Fruit fly (Drosophila melanogaster) whole organism, embryonic: ENCODE results near the gene Gycalpha99B.

ENCODE experiments used
- Antp ChIP-seq: fragments of 200-800 bp; sonication (Bioruptor generic); optimal IDR thresholded peaks from 3 replicates; lab custom pipeline; 2016; ENCODE audit warnings: missing biosample characterization, missing genetic modification characterization
- BtbVII ChIP-seq: fragments of 200-800 bp; sonication (Bioruptor generic); optimal IDR thresholded peaks from 3 replicates; lab custom pipeline; 2017; ENCODE audit warnings: missing biosample characterization, mild to moderate bottlenecking, missing genetic modification characterization
- CG10209 ChIP-seq: fragments of 200-800 bp; sonication (Bioruptor generic); optimal IDR thresholded peaks from 3 replicates; lab custom pipeline; 2017; ENCODE audit warnings: missing biosample characterization, mild to moderate bottlenecking, missing genetic modification characterization, missing genetic modification reagents
- CG10274 ChIP-seq: fragments of 200-800 bp; sonication (Bioruptor generic); optimal IDR thresholded peaks from 3 replicates; lab custom pipeline; 2017; ENCODE audit warnings: missing biosample characterization, mild to moderate bottlenecking, missing genetic modification characterization
- CG11398 ChIP-seq: fragments of 200-800 bp; sonication (Bioruptor generic); optimal IDR thresholded peaks from 2 replicates; lab custom pipeline; 2016; ENCODE audit warnings: missing biosample characterization, missing genetic modification characterization
- CG12769 ChIP-seq: fragments of 200-800 bp; sonication (Bioruptor generic); optimal IDR thresholded peaks from 2 replicates; lab custom pipeline; 2019; ENCODE audit warnings: missing biosample characterization, mild to moderate bottlenecking, missing genetic modification characterization, moderate library complexity
- CG14441 ChIP-seq: fragments of 200-800 bp; sonication (Bioruptor generic); IDR thresholded peaks from 2 replicates; pipeline ENCODE4 v1.3.6; 2022; ENCODE audit warnings: missing biosample characterization, missing genetic modification characterization
- CG15073 ChIP-seq: fragments of 200-800 bp; sonication (Bioruptor generic); optimal IDR thresholded peaks from 2 replicates; lab custom pipeline; 2016; ENCODE audit warnings: missing biosample characterization, missing genetic modification characterization
- CG17829 ChIP-seq: fragments of 200-800 bp; optimal IDR thresholded peaks from 2 replicates; lab custom pipeline; 2019; ENCODE audit warnings: missing biosample characterization, mild to moderate bottlenecking, missing genetic modification characterization, moderate library complexity
- CG2202 ChIP-seq: fragments of 200-800 bp; sonication (Bioruptor generic); optimal IDR thresholded peaks from 2 replicates; lab custom pipeline; 2018; ENCODE audit warnings: missing biosample characterization, mild to moderate bottlenecking, missing genetic modification characterization
- CG2678 ChIP-seq: fragments of 200-800 bp; sonication (Bioruptor generic); optimal IDR thresholded peaks from 3 replicates; lab custom pipeline; 2019; ENCODE audit warnings: missing biosample characterization, mild to moderate bottlenecking, missing genetic modification characterization, moderate library complexity
- CG3995 ChIP-seq: fragments of 200-800 bp; sonication (Bioruptor generic); optimal IDR thresholded peaks from 3 replicates; lab custom pipeline; 2016; ENCODE audit warnings: missing biosample characterization, missing genetic modification characterization
- CG4424 ChIP-seq: fragments of 200-800 bp; sonication (Bioruptor generic); optimal IDR thresholded peaks from 3 replicates; lab custom pipeline; 2016; ENCODE audit warnings: missing biosample characterization, missing genetic modification characterization
- CG4707 ChIP-seq: fragments of 200-800 bp; sonication (Bioruptor generic); optimal IDR thresholded peaks from 2 replicates; lab custom pipeline; 2018; ENCODE audit warnings: missing biosample characterization, mild to moderate bottlenecking, missing genetic modification characterization, moderate library complexity
- CG5180 ChIP-seq: fragments of 200-800 bp; sonication (Bioruptor generic); optimal IDR thresholded peaks from 3 replicates; lab custom pipeline; 2017; ENCODE audit warnings: missing biosample characterization, missing genetic modification characterization, mild to moderate bottlenecking, moderate library complexity, missing genetic modification reagents
- CG6813 ChIP-seq: fragments of 200-800 bp; sonication (Bioruptor generic); optimal IDR thresholded peaks from 2 replicates; lab custom pipeline; 2017; ENCODE audit warnings: missing biosample characterization, missing genetic modification characterization, mild to moderate bottlenecking, moderate library complexity, missing genetic modification reagents
- CG8089 ChIP-seq: fragments of 200-800 bp; sonication (Bioruptor generic); optimal IDR thresholded peaks from 3 replicates; lab custom pipeline; 2016; ENCODE audit warnings: missing biosample characterization, missing genetic modification characterization
- CG8924 ChIP-seq: fragments of 200-800 bp; optimal IDR thresholded peaks from 3 replicates; lab custom pipeline; 2019; ENCODE audit warnings: missing biosample characterization, mild to moderate bottlenecking, missing genetic modification characterization, moderate library complexity
- Chrac-16 ChIP-seq: fragments of 200-800 bp; sonication (Bioruptor generic); optimal IDR thresholded peaks from 3 replicates; lab custom pipeline; 2016; ENCODE audit warnings: missing biosample characterization, missing genetic modification characterization
- D19A ChIP-seq: fragments of 200-800 bp; optimal IDR thresholded peaks from 3 replicates; lab custom pipeline; 2019; ENCODE audit warnings: missing biosample characterization, mild to moderate bottlenecking, missing genetic modification characterization, moderate library complexity
- HLH54F ChIP-seq: fragments of 200-800 bp; sonication (Bioruptor generic); optimal IDR thresholded peaks from 3 replicates; lab custom pipeline; 2016; ENCODE audit warnings: missing biosample characterization, missing genetic modification characterization
- Hr3 ChIP-seq: fragments of 200-800 bp; sonication (Bioruptor generic); optimal IDR thresholded peaks from 3 replicates; lab custom pipeline; 2016; ENCODE audit warnings: missing biosample characterization, missing genetic modification characterization
- Lhr ChIP-seq: fragments of 200-800 bp; sonication (Bioruptor generic); optimal IDR thresholded peaks from 3 replicates; lab custom pipeline; 2017; ENCODE audit warnings: mild to moderate bottlenecking, missing biosample characterization, missing genetic modification reagents, missing genetic modification characterization
- Oaz ChIP-seq: fragments of 200-800 bp; sonication (Bioruptor generic); IDR thresholded peaks from 2 replicates; pipeline ENCODE4 v1.3.6; 2022; ENCODE audit warnings: missing biosample characterization, missing genetic modification characterization
- Scr ChIP-seq: fragments of 200-800 bp; sonication (Bioruptor generic); IDR thresholded peaks from 2 replicates; pipeline ENCODE4 v1.3.6; 2022; ENCODE audit warnings: missing biosample characterization, missing genetic modification characterization; ENCODE audit not compliant: partially characterized antibody
- Sry-δ ChIP-seq: fragments of 200-800 bp; sonication (Bioruptor generic); optimal IDR thresholded peaks from 2 replicates; lab custom pipeline; 2016; ENCODE audit warnings: missing biosample characterization, missing genetic modification characterization
- bsh ChIP-seq, 2 experiments: fragments of 200-800 bp; sonication (Bioruptor generic); optimal IDR thresholded peaks; 2 replicates each; lab custom pipeline; 2017 to 2018; ENCODE audit warnings: mild to moderate bottlenecking in 2 of 2, missing biosample characterization in 2 of 2, missing genetic modification characterization in 2 of 2, moderate library complexity in 1 of 2
- cato ChIP-seq: fragments of 200-800 bp; sonication (Bioruptor generic); optimal IDR thresholded peaks from 2 replicates; lab custom pipeline; 2016; ENCODE audit warnings: missing biosample characterization, missing genetic modification characterization, borderline replicate concordance
- dimm ChIP-seq: fragments of 200-800 bp; sonication (Bioruptor generic); IDR thresholded peaks from 2 replicates; pipeline ENCODE4 v1.3.6; 2022; ENCODE audit warnings: missing biosample characterization, missing genetic modification characterization
- exex ChIP-seq: fragments of 200-800 bp; sonication (Bioruptor generic); optimal IDR thresholded peaks from 4 replicates; lab custom pipeline; 2018; ENCODE audit warnings: missing biosample characterization, mild to moderate bottlenecking, missing genetic modification characterization, moderate library complexity
- gro ChIP-seq: fragments of 200-800 bp; sonication (Bioruptor generic); optimal IDR thresholded peaks from 2 replicates; lab custom pipeline; 2016; ENCODE audit warnings: missing biosample characterization, missing genetic modification characterization
- hb ChIP-seq: fragments of 200-800 bp; sonication (Bioruptor generic); IDR thresholded peaks from 3 replicates; pipeline ENCODE4 v1.3.6; 2022; ENCODE audit warnings: missing biosample characterization, missing genetic modification characterization; ENCODE audit not compliant: partially characterized antibody
- hkb ChIP-seq, 2 experiments: fragments of 200-800 bp in 1 of 2; fragments of >200 bp in 1 of 2; sonication (Bioruptor generic) in 1 of 2; IDR thresholded peaks in 1 of 2; optimal IDR thresholded peaks in 1 of 2; 2 replicates each; pipeline versions ENCODE4 v1.3.6 to Lab custom; 2017 to 2022; ENCODE audit warnings: missing biosample characterization in 1 of 2, missing genetic modification characterization in 1 of 2
- ind ChIP-seq: fragments of 200-800 bp; sonication (Bioruptor generic); optimal IDR thresholded peaks from 3 replicates; lab custom pipeline; 2016; ENCODE audit warnings: missing biosample characterization, missing genetic modification characterization
- knrl ChIP-seq: fragments of 200-800 bp; sonication (Bioruptor generic); IDR thresholded peaks from 3 replicates; pipeline ENCODE4 v1.3.6; 2022; ENCODE audit warnings: missing biosample characterization, missing genetic modification characterization; ENCODE audit not compliant: partially characterized antibody
- lmd ChIP-seq: fragments of 200-800 bp; sonication (Bioruptor generic); IDR thresholded peaks from 2 replicates; pipeline ENCODE4 v1.3.6; 2022; ENCODE audit warnings: missing biosample characterization, missing genetic modification characterization
- lola ChIP-seq, 3 experiments: fragments of >200 bp in 2 of 3; fragments of 200-800 bp in 1 of 3; sonication (Bioruptor generic) in 1 of 3; optimal IDR thresholded peaks; 2 replicates each; lab custom pipeline; 2017 to 2019; ENCODE audit warnings: missing biosample characterization in 3 of 3, missing genetic modification characterization in 3 of 3, mild to moderate bottlenecking in 1 of 3, moderate library complexity in 1 of 3
- maf-S ChIP-seq: fragments of 200-800 bp; sonication (Bioruptor generic); optimal IDR thresholded peaks from 2 replicates; lab custom pipeline; 2016; ENCODE audit warnings: missing biosample characterization, missing genetic modification characterization
- mam ChIP-seq: fragments of 200-800 bp; sonication (Bioruptor generic); optimal IDR thresholded peaks from 3 replicates; lab custom pipeline; 2016; ENCODE audit warnings: missing biosample characterization, missing genetic modification characterization
- otp ChIP-seq: fragments of 200-800 bp; sonication (Bioruptor generic); IDR thresholded peaks from 3 replicates; pipeline ENCODE4, ENCODE4 v1.3.6; 2022; ENCODE audit warnings: missing biosample characterization, missing genetic modification characterization
- pho ChIP-seq: fragments of 200-800 bp; sonication (Bioruptor generic); optimal IDR thresholded peaks from 2 replicates; lab custom pipeline; 2016; ENCODE audit warnings: missing biosample characterization, missing genetic modification characterization
- sd ChIP-seq: fragments of 200-800 bp; sonication (Bioruptor generic); optimal IDR thresholded peaks from 3 replicates; lab custom pipeline; 2018; ENCODE audit warnings: missing biosample characterization, mild to moderate bottlenecking, missing genetic modification characterization, moderate library complexity
- sens-2 ChIP-seq: fragments of 200-800 bp; sonication (Bioruptor generic); IDR thresholded peaks from 2 replicates; pipeline ENCODE4 v1.3.6; 2022; ENCODE audit warnings: missing biosample characterization, missing genetic modification characterization
- sisA ChIP-seq: fragments of 200-800 bp; sonication (Bioruptor generic); IDR thresholded peaks from 2 replicates; pipeline ENCODE4 v1.3.6; 2022; ENCODE audit warnings: missing biosample characterization, missing genetic modification characterization
- tio ChIP-seq: fragments of 200-800 bp; sonication (Bioruptor generic); optimal IDR thresholded peaks from 2 replicates; lab custom pipeline; 2017; ENCODE audit warnings: missing biosample characterization, missing genetic modification characterization, inconsistent platforms
- tll ChIP-seq, 2 experiments: fragments of 200-800 bp in 1 of 2; fragments of >200 bp in 1 of 2; sonication (Bioruptor generic) in 1 of 2; optimal IDR thresholded peaks; 2 replicates each; lab custom pipeline; 2017 to 2019; ENCODE audit warnings: missing biosample characterization in 2 of 2, missing genetic modification characterization in 2 of 2, mild to moderate bottlenecking in 1 of 2, moderate library complexity in 1 of 2
- unc-4 ChIP-seq: fragments of 200-800 bp; sonication (Bioruptor generic); IDR thresholded peaks from 2 replicates; pipeline ENCODE4 v1.3.6; 2022; ENCODE audit warnings: missing biosample characterization, missing genetic modification characterization; ENCODE audit not compliant: partially characterized antibody
- vfl ChIP-seq: fragments of 200-800 bp; sonication (Bioruptor generic); optimal IDR thresholded peaks from 2 replicates; lab custom pipeline; 2016; ENCODE audit warnings: missing biosample characterization, missing genetic modification characterization
- zfh2 ChIP-seq: fragments of 200-800 bp; sonication (Bioruptor generic); optimal IDR thresholded peaks from 2 replicates; lab custom pipeline; 2016; ENCODE audit warnings: missing biosample characterization, missing genetic modification characterization

The Gycalpha99B gene

DNA sequence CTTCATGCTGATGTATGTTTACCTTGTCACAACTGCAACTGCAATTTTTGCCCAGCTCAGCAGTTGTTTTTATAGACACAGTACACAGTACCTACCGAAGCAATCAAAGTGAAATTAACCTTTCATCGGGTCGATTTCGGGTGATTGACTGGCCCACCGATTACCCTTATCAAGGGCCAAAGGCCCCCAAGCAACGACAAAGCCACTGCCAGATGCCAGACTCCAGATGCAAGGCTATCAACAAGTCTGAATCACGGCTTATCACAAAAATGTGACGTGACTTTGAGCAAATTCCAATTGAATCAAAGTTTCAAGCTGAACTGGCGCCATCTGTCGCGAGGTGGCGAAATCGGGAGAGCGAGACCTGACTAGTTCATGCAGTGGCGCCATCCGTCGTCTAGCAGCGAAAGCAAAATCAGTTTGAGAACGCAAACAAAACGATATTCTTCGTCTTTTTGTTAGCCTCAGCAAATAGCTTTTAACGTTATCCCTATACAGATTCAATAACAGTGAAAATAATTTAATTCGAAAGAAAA, 34.5 kb downstream of the Gycalpha99B start, which contains the start of gene Obp99b (continued):
- peak; percentile 61 for TF ChIP-seq sisA (GFP tag; lab: Robert Waterston, UW)
- peak; percentile 14 for TF ChIP-seq HLH54F (GFP tag; lab: Kevin White, UChicago)
- TF ChIP-seq Hr3 (GFP tag; lab: Kevin White, UChicago) = peak; percentile 60
- no peak for TF ChIP-seq exex (tag; lab: Kevin White, UChicago)
- TF ChIP-seq Antp = peak; percentile 84
- peak; percentile 9 for TF ChIP-seq Sry-δ (GFP tag; lab: Kevin White, UChicago)
- no peak for TF ChIP-seq CG15073 (GFP tag; lab: Kevin White, UChicago)
- no peak for TF ChIP-seq pho (GFP tag; lab: Kevin White, UChicago)
- peak; percentile 85 for TF ChIP-seq CG8089
- TF ChIP-seq CG6813 (GFP tag; lab: Kevin White, UChicago) = peak; percentile 82
- TF ChIP-seq CG3995 = no peak
- peak; percentile 41 for TF ChIP-seq cato (GFP tag; lab: Kevin White, UChicago)
- peak; percentile 71 for TF ChIP-seq CG2202 (tag; lab: Kevin White, UChicago)
- peak; percentile 45 for TF ChIP-seq CG12769
- no peak for TF ChIP-seq hb
- TF ChIP-seq Chrac-16 (GFP tag; lab: Kevin White, UChicago) = peak; percentile 75
- peak; percentile 73 for TF ChIP-seq CG10209
- TF ChIP-seq vfl = peak; percentile 52
- peak; percentile 75 for TF ChIP-seq Lhr
- TF ChIP-seq lola (GFP tag; optimal IDR thresholded peaks at IDR 0.05; lab: Kevin White, UChicago) = peak in 1 of 3 experiments; percentile 23
- no peak for TF ChIP-seq gro
- TF ChIP-seq bsh (GFP tag; optimal IDR thresholded peaks at IDR 0.05; lab: Kevin White, UChicago) = peak; percentile 76 to 78
- no peak for TF ChIP-seq unc-4 (GFP tag; lab: Robert Waterston, UW)
- TF ChIP-seq hkb (optimal IDR thresholded peaks at IDR 0.05; lab: Kevin White, UChicago) = no peak
- TF ChIP-seq hkb (GFP tag; IDR thresholded peaks at IDR 0.05; lab: Robert Waterston, UW) = peak; percentile 78
- TF ChIP-seq CG10274 (GFP tag; lab: Kevin White, UChicago) = peak; percentile 72
- peak; percentile 39 for TF ChIP-seq D19A (tag; lab: Kevin White, UChicago)
- TF ChIP-seq sd (tag; lab: Kevin White, UChicago) = peak; percentile 25
- no peak for TF ChIP-seq dimm (GFP tag; lab: Robert Waterston, UW)
- TF ChIP-seq CG11398 (GFP tag; lab: Kevin White, UChicago) = peak; percentile 58
- peak; percentile 65 for TF ChIP-seq lmd (GFP tag; lab: Robert Waterston, UW)
- peak; percentile 77 for TF ChIP-seq CG17829 (tag; lab: Kevin White, UChicago)
- TF ChIP-seq tio (GFP tag; lab: Kevin White, UChicago) = peak; percentile 35
- no peak for TF ChIP-seq tll (GFP tag; optimal IDR thresholded peaks at IDR 0.05; lab: Kevin White, UChicago)
- peak; percentile 11 for TF ChIP-seq CG8924 (tag; lab: Kevin White, UChicago)
- peak; percentile 90 for TF ChIP-seq sens-2
- peak; percentile 69 for TF ChIP-seq CG14441 (GFP tag; lab: Robert Waterston, UW)
- peak; percentile 87 for TF ChIP-seq CG4424 (GFP tag; lab: Kevin White, UChicago)
- TF ChIP-seq CG4707 (GFP tag; lab: Kevin White, UChicago) = peak; percentile 82
- no peak for TF ChIP-seq Scr (GFP tag; lab: Robert Waterston, UW)
- peak; percentile 47 for TF ChIP-seq maf-S (GFP tag; lab: Kevin White, UChicago)
- TF ChIP-seq otp (GFP tag; lab: Robert Waterston, UW) = peak; percentile 89
- peak; percentile 62 for TF ChIP-seq CG5180 (GFP tag; lab: Kevin White, UChicago)
- TF ChIP-seq CG2678 = peak; percentile 55
- TF ChIP-seq knrl (GFP tag; lab: Robert Waterston, UW) = no peak
- peak; percentile 59 for TF ChIP-seq Oaz
- TF ChIP-seq ind = peak; percentile 76
- peak; percentile 79 for TF ChIP-seq BtbVII
- peak; percentile 45 for TF ChIP-seq mam (GFP tag; lab: Kevin White, UChicago)
- no peak for TF ChIP-seq zfh2 (GFP tag; lab: Kevin White, UChicago)
